Worm (Caenorhabditis elegans) whole organism, early embryonic: ENCODE data around the gene hgap-2.

Experiments used
- aly-1 ChIP-seq: sonication (generic microtip); optimal IDR thresholded peaks from 2 replicates; lab custom pipeline; 2016; ENCODE audit warnings: missing genetic modification characterization, missing compliant biosample characterization
- ceh-36 ChIP-seq: sonication (generic microtip); optimal IDR thresholded peaks from 2 replicates; lab custom pipeline; 2016; ENCODE audit warnings: missing genetic modification characterization, inconsistent platforms, missing compliant biosample characterization
- hmg-4 ChIP-seq: fragments of 200-800 bp; sonication (Bioruptor generic); optimal IDR thresholded peaks from 2 replicates; lab custom pipeline; 2018; ENCODE audit warnings: mild to moderate bottlenecking, missing genetic modification characterization, missing compliant biosample characterization

DNA sequence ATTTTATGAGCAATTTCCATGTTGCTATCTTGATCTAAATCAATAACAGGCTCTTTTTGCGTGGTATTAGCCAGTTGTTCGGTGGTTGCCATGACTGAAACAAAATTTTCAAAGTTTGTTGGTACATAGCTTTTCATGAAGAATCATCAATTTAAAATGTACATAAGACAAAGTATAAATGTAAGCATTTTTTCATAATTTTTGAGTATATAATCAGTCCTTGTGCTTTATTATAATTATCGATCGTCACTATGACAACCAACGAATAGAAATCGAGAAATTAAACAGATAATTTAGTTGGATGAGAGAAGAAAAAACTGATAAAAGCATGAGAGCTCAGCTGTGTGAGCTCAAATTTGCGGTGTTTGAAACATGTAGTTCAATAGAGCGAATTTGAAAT lies 62.8 kb downstream of the hgap-2 start, which contains the start of gene T22C8.3:
- TF ChIP-seq ceh-36 (tag; lab: Kevin White, UChicago) (no peak), aly-1 (tag; lab: Kevin White, UChicago) (no peak), hmg-4 (GFP tag; lab: Kevin White, UChicago) (no peak)
